Worm (Caenorhabditis elegans) whole organism, L3 larva: ENCODE results near the gene mrps-5.

Source experiments
- aly-2 ChIP-seq: fragments of 150-350 bp; optimal IDR thresholded peaks from 2 replicates; lab custom pipeline; 2014; ENCODE audit warnings: missing biosample characterization, missing genetic modification characterization
- egl-27 ChIP-seq: sonication (generic microtip); optimal IDR thresholded peaks from 4 replicates; lab custom pipeline; 2017; ENCODE audit warnings: missing biosample characterization, missing genetic modification reagents, missing genetic modification characterization
- snpc-4 ChIP-seq: fragments of 150-350 bp; optimal IDR thresholded peaks from 2 replicates; lab custom pipeline; 2014; ENCODE audit warnings: missing biosample characterization, missing genetic modification characterization

DNA sequence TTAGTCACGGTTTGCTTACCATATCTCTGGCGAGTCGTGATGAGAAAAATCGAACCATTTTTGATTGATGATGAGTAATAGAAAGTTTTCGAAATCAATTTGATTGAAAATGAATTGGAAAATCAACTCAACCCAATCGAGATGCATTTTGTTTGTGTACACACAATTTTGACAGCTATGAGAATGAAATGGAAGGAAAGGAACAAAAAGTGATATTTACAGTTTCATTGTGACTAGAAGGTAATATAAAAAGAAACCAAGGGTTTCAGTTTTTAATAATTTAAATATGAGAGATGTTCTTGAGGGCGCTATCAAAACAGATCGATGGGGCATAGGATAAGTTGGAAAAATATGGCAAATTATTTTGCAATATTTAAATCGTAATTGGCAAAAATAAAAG, 46.1 kb upstream of the mrps-5 start, which contains the start of gene cal-1:
- TF ChIP-seq egl-27 (tag; lab: Kevin White, UChicago): no peak
- no peak for TF ChIP-seq snpc-4
- no peak for TF ChIP-seq aly-2 (tag; lab: Kevin White, UChicago)
